Worm (Caenorhabditis elegans) whole organism, L2 larva: ENCODE results near the gene Y47D3A.32.

ENCODE experiments used
- C34F6.9 ChIP-seq: fragments of 150-350 bp; optimal IDR thresholded peaks from 2 replicates; lab custom pipeline; 2014; ENCODE audit warnings: missing biosample characterization, missing genetic modification characterization
- F13H6.1 ChIP-seq: sonication (generic microtip); optimal IDR thresholded peaks from 2 replicates; lab custom pipeline; 2016; ENCODE audit warnings: missing genetic modification characterization, missing compliant biosample characterization
- R02D3.7 ChIP-seq: fragments of 150-350 bp; optimal IDR thresholded peaks from 2 replicates; lab custom pipeline; 2014; ENCODE audit warnings: missing biosample characterization, missing genetic modification characterization
- Y55F3AM.14 ChIP-seq: fragments of 200-800 bp; sonication (Bioruptor generic); optimal IDR thresholded peaks from 2 replicates; lab custom pipeline; 2018; ENCODE audit warnings: mild to moderate bottlenecking, missing genetic modification characterization, missing compliant biosample characterization
- alr-1 ChIP-seq: fragments of 150-350 bp; optimal IDR thresholded peaks from 2 replicates; lab custom pipeline; 2014; ENCODE audit warnings: missing biosample characterization, missing genetic modification characterization
- aly-2 ChIP-seq: fragments of 150-350 bp; optimal IDR thresholded peaks from 2 replicates; lab custom pipeline; 2014; ENCODE audit warnings: missing biosample characterization, missing genetic modification characterization
- ama-1 ChIP-seq: fragments of 150-350 bp; optimal IDR thresholded peaks from 2 replicates; lab custom pipeline; 2018; ENCODE audit warnings: inconsistent platforms
- blmp-1 ChIP-seq: sonication (generic microtip); optimal IDR thresholded peaks from 2 replicates; lab custom pipeline; 2017; ENCODE audit warnings: missing genetic modification characterization, mild to moderate bottlenecking, missing compliant biosample characterization, antibody characterized with exemption, moderate library complexity; ENCODE audit not compliant: insufficient read depth
- ceh-16 ChIP-seq: fragments of 150-350 bp; optimal IDR thresholded peaks from 2 replicates; lab custom pipeline; 2014; ENCODE audit warnings: missing biosample characterization, missing genetic modification characterization
- ceh-82 ChIP-seq: fragments of 150-350 bp; optimal IDR thresholded peaks from 2 replicates; lab custom pipeline; 2014; ENCODE audit warnings: missing biosample characterization, missing genetic modification characterization
- crh-2 ChIP-seq: sonication (generic microtip); optimal IDR thresholded peaks from 2 replicates; lab custom pipeline; 2017; ENCODE audit warnings: missing biosample characterization, missing genetic modification characterization
- dmd-4 ChIP-seq: sonication (generic microtip); optimal IDR thresholded peaks from 2 replicates; lab custom pipeline; 2017; ENCODE audit warnings: missing biosample characterization, missing genetic modification characterization
- elt-1 ChIP-seq: fragments of 150-350 bp; optimal IDR thresholded peaks from 2 replicates; lab custom pipeline; 2014; ENCODE audit warnings: missing biosample characterization, missing genetic modification characterization
- elt-3 ChIP-seq: sonication (generic microtip); optimal IDR thresholded peaks from 2 replicates; lab custom pipeline; 2017; ENCODE audit warnings: missing biosample characterization, missing genetic modification characterization
- fos-1 ChIP-seq: fragments of 150-350 bp; optimal IDR thresholded peaks from 2 replicates; lab custom pipeline; 2014; ENCODE audit warnings: missing biosample characterization, missing genetic modification characterization
- gmeb-1 ChIP-seq: fragments of 150-350 bp; optimal IDR thresholded peaks from 2 replicates; lab custom pipeline; 2014; ENCODE audit warnings: missing biosample characterization, missing genetic modification characterization
- lin-11 ChIP-seq: fragments of 150-350 bp; sonication (generic microtip); optimal IDR thresholded peaks from 2 replicates; lab custom pipeline; 2014; ENCODE audit warnings: missing biosample characterization, missing genetic modification characterization, inconsistent platforms, mixed read lengths
- lin-13 ChIP-seq: fragments of 150-350 bp; optimal IDR thresholded peaks from 2 replicates; lab custom pipeline; 2014; ENCODE audit warnings: missing biosample characterization, missing genetic modification reagents, missing genetic modification characterization
- mab-5 ChIP-seq: fragments of 150-350 bp; optimal IDR thresholded peaks from 2 replicates; lab custom pipeline; 2014; ENCODE audit warnings: missing biosample characterization, missing genetic modification characterization
- mbf-1 ChIP-seq: sonication (generic microtip); optimal IDR thresholded peaks from 2 replicates; lab custom pipeline; 2017; ENCODE audit warnings: missing biosample characterization, missing genetic modification characterization
- mdl-1 ChIP-seq, 2 experiments: fragments of 150-350 bp in 1 of 2; sonication (generic microtip) in 1 of 2; optimal IDR thresholded peaks; 2 replicates each; lab custom pipeline; 2017; ENCODE audit warnings: missing biosample characterization in 2 of 2, missing genetic modification characterization in 2 of 2
- nhr-10 ChIP-seq: sonication (generic microtip); optimal IDR thresholded peaks from 2 replicates; lab custom pipeline; 2017; ENCODE audit warnings: missing biosample characterization, missing genetic modification characterization
- nhr-11 ChIP-seq: fragments of 150-350 bp; optimal IDR thresholded peaks from 2 replicates; lab custom pipeline; 2014; ENCODE audit warnings: missing biosample characterization, missing genetic modification characterization
- nhr-12 ChIP-seq: fragments of 150-350 bp; optimal IDR thresholded peaks from 2 replicates; lab custom pipeline; 2014; ENCODE audit warnings: missing biosample characterization, missing genetic modification characterization
- nhr-129 ChIP-seq: fragments of 150-350 bp; optimal IDR thresholded peaks from 2 replicates; lab custom pipeline; 2014; ENCODE audit warnings: missing biosample characterization, missing genetic modification characterization
- nhr-21 ChIP-seq: fragments of 150-350 bp; optimal IDR thresholded peaks from 2 replicates; lab custom pipeline; 2014; ENCODE audit warnings: missing biosample characterization, missing genetic modification characterization
- nhr-23 ChIP-seq: fragments of 150-350 bp; optimal IDR thresholded peaks from 2 replicates; lab custom pipeline; 2014; ENCODE audit warnings: missing biosample characterization, missing genetic modification reagents, missing genetic modification characterization
- nhr-237 ChIP-seq: fragments of 150-350 bp; optimal IDR thresholded peaks from 2 replicates; lab custom pipeline; 2014; ENCODE audit warnings: missing biosample characterization, missing genetic modification characterization
- nhr-25 ChIP-seq: fragments of 150-350 bp; sonication (generic microtip); optimal IDR thresholded peaks from 3 replicates; lab custom pipeline; 2014; ENCODE audit warnings: missing biosample characterization, missing genetic modification characterization
- nhr-6 ChIP-seq: fragments of 150-350 bp; optimal IDR thresholded peaks from 2 replicates; lab custom pipeline; 2014; ENCODE audit warnings: missing biosample characterization, missing genetic modification characterization
- nhr-77 ChIP-seq: fragments of 150-350 bp; optimal IDR thresholded peaks from 2 replicates; lab custom pipeline; 2014; ENCODE audit warnings: missing biosample characterization, missing genetic modification characterization
- peb-1 ChIP-seq: fragments of 150-350 bp; optimal IDR thresholded peaks from 2 replicates; lab custom pipeline; 2014; ENCODE audit warnings: missing biosample characterization, missing genetic modification characterization
- sem-4 ChIP-seq: fragments of 150-350 bp; optimal IDR thresholded peaks from 2 replicates; lab custom pipeline; 2014; ENCODE audit warnings: missing biosample characterization, missing genetic modification reagents, missing genetic modification characterization
- skn-1 ChIP-seq: sonication (generic microtip); optimal IDR thresholded peaks from 2 replicates; lab custom pipeline; 2017; ENCODE audit warnings: missing biosample characterization, missing genetic modification characterization
- sma-3 ChIP-seq: sonication (generic microtip); optimal IDR thresholded peaks from 2 replicates; lab custom pipeline; 2016; ENCODE audit warnings: missing genetic modification reagents, missing genetic modification characterization, missing compliant biosample characterization
- sma-9 ChIP-seq, 2 experiments: fragments of 150-350 bp in 1 of 2; sonication (generic microtip) in 1 of 2; optimal IDR thresholded peaks; 2 replicates each; lab custom pipeline; 2014 to 2016; ENCODE audit warnings: missing genetic modification characterization in 2 of 2, mild to moderate bottlenecking in 1 of 2, missing biosample characterization in 1 of 2, missing compliant biosample characterization in 1 of 2, missing genetic modification reagents in 1 of 2, moderate library complexity in 1 of 2
- snpc-4 ChIP-seq: fragments of 150-350 bp; optimal IDR thresholded peaks from 2 replicates; lab custom pipeline; 2014; ENCODE audit warnings: missing biosample characterization, missing genetic modification characterization
- unc-39 ChIP-seq: fragments of 150-350 bp; optimal IDR thresholded peaks from 2 replicates; lab custom pipeline; 2014; ENCODE audit warnings: missing biosample characterization, missing genetic modification characterization
- unc-55 ChIP-seq: fragments of 150-350 bp; sonication (generic microtip); optimal IDR thresholded peaks from 3 replicates; lab custom pipeline; 2014; ENCODE audit warnings: missing biosample characterization, missing genetic modification reagents, missing genetic modification characterization
- unc-62 ChIP-seq: fragments of 150-350 bp; optimal IDR thresholded peaks from 2 replicates; lab custom pipeline; 2014; ENCODE audit warnings: missing biosample characterization, missing genetic modification reagents, missing genetic modification characterization
- zag-1 ChIP-seq: fragments of 150-350 bp; optimal IDR thresholded peaks from 2 replicates; lab custom pipeline; 2014; ENCODE audit warnings: missing biosample characterization, missing genetic modification characterization
- ztf-1 ChIP-seq: fragments of 200-800 bp; sonication (Bioruptor generic); conservative IDR thresholded peaks from 2 replicates; pipeline ENCODE4 v1.3.6; 2022; ENCODE audit warnings: missing genetic modification characterization, missing compliant biosample characterization
- ztf-11 ChIP-seq: sonication (generic microtip); optimal IDR thresholded peaks from 2 replicates; lab custom pipeline; 2017; ENCODE audit warnings: missing biosample characterization, missing genetic modification characterization
- ztf-4 ChIP-seq: fragments of 150-350 bp; optimal IDR thresholded peaks from 2 replicates; lab custom pipeline; 2014; ENCODE audit warnings: missing biosample characterization, missing genetic modification characterization

Y47D3A.32 gene

DNA sequence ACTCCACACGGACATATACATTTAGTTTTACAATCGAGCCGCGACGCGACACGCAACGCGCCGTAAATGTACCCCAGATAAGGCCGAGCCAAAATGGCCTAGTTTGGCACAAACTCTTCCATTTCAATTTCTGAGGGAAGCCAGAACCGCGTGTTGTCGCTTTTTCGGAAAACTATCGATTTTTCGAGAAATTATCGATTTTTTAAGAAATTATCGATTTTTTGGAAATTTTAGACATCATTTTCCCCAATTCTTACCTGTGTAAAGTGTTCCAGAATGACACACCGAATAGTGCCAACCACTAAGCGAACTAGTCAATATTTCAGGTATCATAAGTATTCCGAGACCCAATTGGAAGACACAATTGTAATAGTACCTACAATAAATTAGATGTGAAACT lies 20.8 kb upstream of the Y47D3A.32 start:
- TF ChIP-seq nhr-12 (tag; lab: Kevin White, UChicago) = no peak
- no peak for TF ChIP-seq nhr-6
- no peak for TF ChIP-seq ztf-4
- TF ChIP-seq mab-5 (tag; lab: Kevin White, UChicago) = no peak
- TF ChIP-seq sem-4 = no peak
- TF ChIP-seq dmd-4 (tag; lab: Kevin White, UChicago) = no peak
- TF ChIP-seq C34F6.9 = no peak
- no peak for TF ChIP-seq fos-1 (tag; lab: Kevin White, UChicago)
- no peak for TF ChIP-seq unc-62 (GFP tag; lab: Kevin White, UChicago)
- TF ChIP-seq nhr-237 (tag; lab: Kevin White, UChicago) = no peak
- no peak for TF ChIP-seq nhr-25 (tag; lab: Kevin White, UChicago)
- no peak for TF ChIP-seq Y55F3AM.14 (GFP tag; lab: Kevin White, UChicago)
- TF ChIP-seq sma-9 (GFP tag; optimal IDR thresholded peaks at IDR 0.05; lab: Kevin White, UChicago) = no peak
- no peak for TF ChIP-seq sma-9 (tag; optimal IDR thresholded peaks at IDR 0.05; lab: Kevin White, UChicago)
- no peak for TF ChIP-seq gmeb-1 (tag; lab: Kevin White, UChicago)
- TF ChIP-seq skn-1 = no peak
- no peak for TF ChIP-seq nhr-129
- TF ChIP-seq F13H6.1 (tag; lab: Kevin White, UChicago) = no peak

DNA sequence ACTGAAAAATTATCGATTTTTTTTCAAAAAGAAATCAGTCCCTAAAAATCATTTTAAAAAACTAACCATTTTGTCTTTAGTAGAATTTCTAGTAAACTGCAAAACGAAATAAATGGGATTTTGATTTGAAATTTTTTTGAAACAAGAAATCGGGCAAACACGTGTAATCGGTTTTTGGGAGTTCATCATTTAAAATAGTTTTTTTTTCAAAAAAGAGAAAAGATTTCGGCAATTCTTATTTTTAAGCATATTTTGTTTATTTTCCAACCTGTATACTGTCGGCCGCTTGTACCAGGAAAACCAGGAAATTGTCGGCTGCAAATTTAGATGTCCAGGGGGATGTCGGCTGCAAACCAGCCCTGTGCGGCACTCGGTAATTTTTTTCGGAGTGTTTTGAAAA lies 20.2 kb upstream of the Y47D3A.32 start, which contains the start of gene elo-8:
Gene elo-8 (minus strand): TSS at position 101 of the 400 bp plus-strand sequence.
- no peak for TF ChIP-seq mbf-1 (tag; lab: Kevin White, UChicago)
- no peak for TF ChIP-seq F13H6.1 (tag; lab: Kevin White, UChicago)
- no peak for TF ChIP-seq nhr-10 (tag; lab: Kevin White, UChicago)
- no peak for TF ChIP-seq lin-11 (tag; lab: Kevin White, UChicago)
- TF ChIP-seq mab-5 (tag; lab: Kevin White, UChicago) = no peak
- no peak for TF ChIP-seq ztf-4
- no peak for TF ChIP-seq crh-2 (tag; lab: Kevin White, UChicago)
- TF ChIP-seq aly-2 (tag; lab: Kevin White, UChicago) = no peak
- no peak for TF ChIP-seq nhr-6
- no peak for TF ChIP-seq nhr-25 (tag; lab: Kevin White, UChicago)
- TF ChIP-seq ztf-11 (tag; lab: Kevin White, UChicago) = no peak
- TF ChIP-seq, all 48 proteins: peak for 0

DNA sequence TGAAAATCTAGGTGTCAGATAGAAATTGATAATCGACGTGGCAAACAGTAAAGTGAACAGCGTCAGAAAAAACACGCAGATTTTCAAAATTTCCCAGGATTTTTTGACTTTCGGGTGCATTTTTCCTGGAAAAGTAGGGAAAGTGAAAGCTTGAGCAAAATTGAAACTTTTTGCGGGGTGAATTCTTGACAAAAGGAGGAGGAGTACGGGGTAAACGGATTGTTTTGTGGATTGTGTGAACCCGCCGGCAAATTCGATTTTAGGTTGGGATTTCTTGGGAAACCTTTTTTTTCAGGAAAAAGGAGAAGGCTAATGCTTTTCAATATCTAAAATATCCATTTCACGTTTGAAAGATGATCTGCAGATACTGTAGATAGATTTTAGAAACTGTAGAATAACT lies 17.4 kb upstream of the Y47D3A.32 start, which contains the start of gene Y47D3A.34:
Gene Y47D3A.34 (minus strand): TSS at position 120 of the 400 bp plus-strand sequence.
- TF ChIP-seq ztf-4 = no peak
- no peak for TF ChIP-seq nhr-129
- TF ChIP-seq ama-1 (lab: Kevin White, UChicago) = no peak
- TF ChIP-seq, all 48 proteins: peak for 0

DNA sequence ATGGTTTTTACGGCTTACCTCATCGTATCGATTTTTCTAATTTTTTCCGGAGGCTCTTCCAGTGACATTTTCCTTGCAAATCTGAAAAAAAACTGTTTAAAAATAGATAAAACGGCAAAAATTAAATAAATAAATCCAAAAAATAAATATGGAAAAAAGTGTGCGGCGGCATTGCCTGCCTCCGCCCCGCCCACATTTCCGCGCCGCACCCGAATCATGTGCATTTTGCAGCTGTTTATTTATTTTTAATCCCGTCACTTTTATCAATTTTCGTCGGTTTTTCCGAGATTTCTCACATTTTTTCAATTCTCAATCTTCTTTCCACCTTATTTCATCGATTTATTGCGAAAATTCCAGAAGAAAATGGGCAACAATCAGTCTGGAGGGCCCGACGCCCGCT lies 15.4 kb upstream of the Y47D3A.32 start, which contains the start of the genes Y47D3A.14 and aakb-2:
Gene Y47D3A.14 (minus strand): TSS at position 81 of the 400 bp plus-strand sequence.
Gene aakb-2 (plus strand): TSS at position 356 of the 400 bp plus-strand sequence.
- no peak for TF ChIP-seq mab-5 (tag; lab: Kevin White, UChicago)
- peak; percentile 40 for TF ChIP-seq gmeb-1 (tag; lab: Kevin White, UChicago)
- TF ChIP-seq C34F6.9 = peak; percentile 56
- TF ChIP-seq unc-39 (tag; lab: Kevin White, UChicago) = no peak
- no peak for TF ChIP-seq unc-62 (GFP tag; lab: Kevin White, UChicago)
- TF ChIP-seq aly-2 (tag; lab: Kevin White, UChicago) = no peak
- no peak for TF ChIP-seq dmd-4 (tag; lab: Kevin White, UChicago)
- TF ChIP-seq blmp-1 = no peak
- TF ChIP-seq sma-9 (GFP tag; optimal IDR thresholded peaks at IDR 0.05; lab: Kevin White, UChicago) = peak; percentile 57
- TF ChIP-seq sma-9 (tag; optimal IDR thresholded peaks at IDR 0.05; lab: Kevin White, UChicago) = no peak
- TF ChIP-seq zag-1 = no peak
- peak; percentile 57 for TF ChIP-seq lin-11 (tag; lab: Kevin White, UChicago)
- TF ChIP-seq nhr-12 (tag; lab: Kevin White, UChicago) = no peak
- TF ChIP-seq snpc-4 (tag; lab: Kevin White, UChicago) = peak; percentile 34
- peak; percentile 45 for TF ChIP-seq sma-3 (GFP tag; lab: Kevin White, UChicago)
- no peak for TF ChIP-seq nhr-77 (tag; lab: Kevin White, UChicago)
- no peak for TF ChIP-seq skn-1
- TF ChIP-seq nhr-21 = peak; percentile 25
- no peak for TF ChIP-seq ceh-16 (tag; lab: Kevin White, UChicago)
- TF ChIP-seq ztf-1 = no peak
- TF ChIP-seq alr-1 = no peak
- no peak for TF ChIP-seq mdl-1 (tag; optimal IDR thresholded peaks at IDR 0.05; lab: Kevin White, UChicago)
- TF ChIP-seq nhr-11 (tag; lab: Kevin White, UChicago) = no peak
- peak; percentile 0 for TF ChIP-seq nhr-129
- no peak for TF ChIP-seq elt-1 (tag; lab: Kevin White, UChicago)
- TF ChIP-seq elt-3 (tag; lab: Kevin White, UChicago) = no peak
- TF ChIP-seq unc-55 (GFP tag; lab: Kevin White, UChicago) = peak; percentile 77
- no peak for TF ChIP-seq peb-1
- TF ChIP-seq nhr-6 = no peak
- TF ChIP-seq mbf-1 (tag; lab: Kevin White, UChicago) = no peak
- TF ChIP-seq ceh-82 (tag; lab: Kevin White, UChicago) = no peak
- TF ChIP-seq nhr-23 (tag; lab: Kevin White, UChicago) = no peak
- TF ChIP-seq F13H6.1 (tag; lab: Kevin White, UChicago) = peak; percentile 26
- TF ChIP-seq crh-2 (tag; lab: Kevin White, UChicago) = peak; percentile 43
- no peak for TF ChIP-seq R02D3.7 (tag; lab: Kevin White, UChicago)
- peak; percentile 36 for TF ChIP-seq lin-13 (GFP tag; lab: Kevin White, UChicago)
- no peak for TF ChIP-seq nhr-10 (tag; lab: Kevin White, UChicago)
- TF ChIP-seq nhr-25 (tag; lab: Kevin White, UChicago) = peak; percentile 21
- peak; percentile 7 for TF ChIP-seq ztf-4
